Worm (Caenorhabditis elegans) whole organism, mixed stage, embryonic: Measurements from ENCODE around the gene smf-2.

Experiments used
- M03D4.4 ChIP-seq: sonication (generic microtip); optimal IDR thresholded peaks from 2 replicates; lab custom pipeline; 2017; ENCODE audit warnings: mild to moderate bottlenecking, missing genetic modification characterization, missing compliant biosample characterization
- bed-3 ChIP-seq: fragments of 200-800 bp; sonication (Bioruptor generic); optimal IDR thresholded peaks from 3 replicates; lab custom pipeline; 2018; ENCODE audit warnings: mild to moderate bottlenecking, missing genetic modification characterization, moderate library complexity, missing compliant biosample characterization
- blmp-1 ChIP-seq: fragments of 150-350 bp; optimal IDR thresholded peaks from 2 replicates; lab custom pipeline; 2014; ENCODE audit warnings: missing biosample characterization, missing genetic modification characterization
- ceh-39 ChIP-seq: fragments of 150-350 bp; optimal IDR thresholded peaks from 2 replicates; lab custom pipeline; 2014; ENCODE audit warnings: missing biosample characterization, missing genetic modification characterization
- ceh-43 ChIP-seq: fragments of 200-800 bp; sonication (Bioruptor generic); optimal IDR thresholded peaks from 2 replicates; lab custom pipeline; 2018; ENCODE audit warnings: mild to moderate bottlenecking, missing genetic modification characterization, moderate library complexity, missing compliant biosample characterization
- ceh-83 ChIP-seq: fragments of 200-800 bp; sonication (Bioruptor generic); optimal IDR thresholded peaks from 2 replicates; lab custom pipeline; 2018; ENCODE audit warnings: mild to moderate bottlenecking, missing genetic modification characterization, missing compliant biosample characterization
- ces-1 ChIP-seq: fragments of 150-350 bp; optimal IDR thresholded peaks from 2 replicates; lab custom pipeline; 2014; ENCODE audit warnings: missing biosample characterization, missing genetic modification reagents, missing genetic modification characterization
- cnd-1 ChIP-seq: fragments of 200-800 bp; sonication (Bioruptor generic); optimal IDR thresholded peaks from 2 replicates; lab custom pipeline; 2018; ENCODE audit warnings: mild to moderate bottlenecking, missing genetic modification characterization, missing compliant biosample characterization
- drap-1 ChIP-seq: fragments of 200-800 bp; sonication (Bioruptor generic); optimal IDR thresholded peaks from 3 replicates; lab custom pipeline; 2018; ENCODE audit warnings: mild to moderate bottlenecking, missing genetic modification characterization, missing compliant biosample characterization
- elt-1 ChIP-seq: sonication (generic microtip); optimal IDR thresholded peaks from 2 replicates; lab custom pipeline; 2017; ENCODE audit warnings: missing genetic modification characterization, mild to moderate bottlenecking, missing compliant biosample characterization, antibody characterized with exemption, moderate library complexity, borderline replicate concordance; ENCODE audit not compliant: insufficient read depth
- elt-3 ChIP-seq: fragments of 150-350 bp; optimal IDR thresholded peaks from 2 replicates; lab custom pipeline; 2014; ENCODE audit warnings: missing biosample characterization, missing genetic modification characterization
- flh-1 ChIP-seq: fragments of 200-800 bp; sonication (Bioruptor generic); optimal IDR thresholded peaks from 2 replicates; lab custom pipeline; 2018; ENCODE audit warnings: mild to moderate bottlenecking, missing genetic modification characterization, moderate library complexity, missing compliant biosample characterization
- ham-2 ChIP-seq: fragments of 200-800 bp; sonication (Bioruptor generic); optimal IDR thresholded peaks from 2 replicates; lab custom pipeline; 2018; ENCODE audit warnings: mild to moderate bottlenecking, missing genetic modification characterization, missing compliant biosample characterization
- hlh-1 ChIP-seq: fragments of 150-350 bp; optimal IDR thresholded peaks from 2 replicates; lab custom pipeline; 2014; ENCODE audit warnings: missing biosample characterization, missing genetic modification reagents, missing genetic modification characterization
- lin-13 ChIP-seq: fragments of 150-350 bp; optimal IDR thresholded peaks from 2 replicates; lab custom pipeline; 2014; ENCODE audit warnings: missing biosample characterization, missing genetic modification characterization
- lin-32 ChIP-seq: fragments of 200-800 bp; sonication (Bioruptor generic); optimal IDR thresholded peaks from 2 replicates; lab custom pipeline; 2018; ENCODE audit warnings: mild to moderate bottlenecking, missing genetic modification characterization, missing compliant biosample characterization
- lsy-2 ChIP-seq: fragments of 150-350 bp; optimal IDR thresholded peaks from 2 replicates; lab custom pipeline; 2014; ENCODE audit warnings: missing biosample characterization, missing genetic modification characterization
- mab-5 ChIP-seq: fragments of 150-350 bp; optimal IDR thresholded peaks from 2 replicates; lab custom pipeline; 2014; ENCODE audit warnings: missing biosample characterization, missing genetic modification characterization
- mep-1 ChIP-seq: fragments of 150-350 bp; optimal IDR thresholded peaks from 2 replicates; lab custom pipeline; 2017; ENCODE audit warnings: missing biosample characterization, missing genetic modification reagents, missing genetic modification characterization, inconsistent platforms
- mls-2 ChIP-seq: sonication (generic microtip); optimal IDR thresholded peaks from 2 replicates; lab custom pipeline; 2016; ENCODE audit warnings: mild to moderate bottlenecking, missing genetic modification characterization, moderate library complexity, missing compliant biosample characterization
- nhr-12 ChIP-seq: fragments of 150-350 bp; optimal IDR thresholded peaks from 2 replicates; lab custom pipeline; 2014; ENCODE audit warnings: missing biosample characterization, missing genetic modification characterization
- nhr-2 ChIP-seq: fragments of 150-350 bp; optimal IDR thresholded peaks from 2 replicates; lab custom pipeline; 2014; ENCODE audit warnings: missing biosample characterization, missing genetic modification characterization
- nhr-237 ChIP-seq: fragments of 150-350 bp; optimal IDR thresholded peaks from 2 replicates; lab custom pipeline; 2014; ENCODE audit warnings: missing biosample characterization, missing genetic modification characterization
- nhr-28 ChIP-seq: fragments of 150-350 bp; optimal IDR thresholded peaks from 2 replicates; lab custom pipeline; 2014; ENCODE audit warnings: missing biosample characterization, missing genetic modification characterization
- nhr-76 ChIP-seq: sonication (generic microtip); optimal IDR thresholded peaks from 2 replicates; lab custom pipeline; 2017; ENCODE audit warnings: missing biosample characterization, missing genetic modification characterization
- pha-4 ChIP-seq: fragments of 150-350 bp; optimal IDR thresholded peaks from 2 replicates; lab custom pipeline; 2018; ENCODE audit warnings: missing biosample characterization, missing genetic modification reagents, missing genetic modification characterization
- sem-2 ChIP-seq: fragments of 200-800 bp; sonication (Bioruptor generic); optimal IDR thresholded peaks from 2 replicates; lab custom pipeline; 2018; ENCODE audit warnings: mild to moderate bottlenecking, missing genetic modification characterization, missing compliant biosample characterization
- snpc-4 ChIP-seq: fragments of 150-350 bp; optimal IDR thresholded peaks from 2 replicates; lab custom pipeline; 2014; ENCODE audit warnings: missing biosample characterization, missing genetic modification characterization
- sptf-1 ChIP-seq: sonication (generic microtip); optimal IDR thresholded peaks from 2 replicates; lab custom pipeline; 2017; ENCODE audit warnings: mild to moderate bottlenecking, missing genetic modification characterization, moderate library complexity, missing compliant biosample characterization
- tbx-8 ChIP-seq: fragments of 200-800 bp; sonication (Bioruptor generic); optimal IDR thresholded peaks from 2 replicates; lab custom pipeline; 2018; ENCODE audit warnings: mild to moderate bottlenecking, missing genetic modification characterization, moderate library complexity, missing compliant biosample characterization
- unc-120 ChIP-seq: sonication (generic microtip); optimal IDR thresholded peaks from 2 replicates; lab custom pipeline; 2017; ENCODE audit warnings: missing genetic modification characterization, missing compliant biosample characterization; ENCODE audit not compliant: poor library complexity, severe bottlenecking
- unc-39 ChIP-seq: fragments of 150-350 bp; optimal IDR thresholded peaks from 2 replicates; lab custom pipeline; 2014; ENCODE audit warnings: missing biosample characterization, missing genetic modification characterization
- unc-62 ChIP-seq: fragments of 150-350 bp; optimal IDR thresholded peaks from 2 replicates; lab custom pipeline; 2014; ENCODE audit warnings: missing biosample characterization, missing genetic modification reagents, missing genetic modification characterization
- zip-8 ChIP-seq: fragments of 150-350 bp; optimal IDR thresholded peaks from 2 replicates; lab custom pipeline; 2014; ENCODE audit warnings: missing biosample characterization, missing genetic modification characterization
- ztf-11 ChIP-seq: fragments of 150-350 bp; optimal IDR thresholded peaks from 2 replicates; lab custom pipeline; 2014; ENCODE audit warnings: missing biosample characterization, missing genetic modification characterization

smf-2 gene

DNA sequence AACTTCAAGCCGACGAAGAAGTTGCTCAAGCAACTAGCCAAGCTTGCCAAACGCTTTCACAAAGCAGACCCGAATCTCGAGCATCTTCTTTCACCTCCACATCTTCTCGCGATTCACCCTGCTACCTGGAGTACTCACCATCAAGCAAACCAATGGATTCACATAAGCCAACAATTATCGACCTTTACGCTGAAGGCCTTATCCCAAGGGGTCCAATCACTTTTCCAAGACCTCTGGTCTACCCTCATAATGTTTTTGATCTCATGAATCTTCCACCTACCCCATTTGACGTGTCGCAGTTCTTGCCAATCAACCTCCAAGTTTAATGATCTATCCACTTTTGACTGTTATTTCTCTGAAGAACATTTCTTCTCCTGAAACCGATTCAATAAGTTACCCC lies 24.8 kb upstream of the smf-2 start:
- TF ChIP-seq tbx-8 (GFP tag; lab: Kevin White, UChicago) (no peak), mls-2 (no peak), cnd-1 (no peak), ceh-39 (tag; lab: Kevin White, UChicago) (no peak), blmp-1 (tag; lab: Kevin White, UChicago) (no peak), pha-4 (no peak), elt-1 (tag; lab: Kevin White, UChicago) (no peak), ztf-11 (no peak), elt-3 (tag; lab: Kevin White, UChicago) (no peak), nhr-76 (tag; lab: Kevin White, UChicago) (no peak), lin-32 (no peak), snpc-4 (tag; lab: Kevin White, UChicago) (no peak), unc-39 (tag; lab: Kevin White, UChicago) (no peak), unc-62 (GFP tag; lab: Kevin White, UChicago) (no peak), ces-1 (GFP tag; lab: Kevin White, UChicago) (no peak), mep-1 (tag; lab: Kevin White, UChicago) (no peak), nhr-2 (tag; lab: Kevin White, UChicago) (no peak), ceh-43 (GFP tag; lab: Kevin White, UChicago) (no peak)

DNA sequence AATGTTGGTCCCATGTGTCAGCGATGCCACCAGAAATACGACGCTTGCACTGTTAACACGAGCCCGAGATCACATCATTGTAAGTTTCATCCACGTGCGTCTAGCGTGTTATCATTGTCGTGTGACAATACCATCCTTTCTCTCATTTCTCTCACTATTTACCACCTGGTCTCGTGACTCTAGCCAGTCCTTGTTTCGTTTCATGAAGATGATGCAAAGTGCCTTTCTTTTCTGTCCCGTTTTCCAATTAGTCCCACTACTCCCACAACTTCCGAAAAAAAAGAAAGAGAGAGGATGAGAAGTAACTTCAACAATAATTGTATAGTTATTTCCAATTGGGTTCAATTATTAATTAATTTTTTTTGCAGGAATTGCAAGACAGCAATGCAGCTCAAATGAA lies 24.4 kb upstream of the smf-2 start:
- TF ChIP-seq elt-3 (tag; lab: Kevin White, UChicago): no peak
- peak; percentile 5 for TF ChIP-seq unc-120

DNA sequence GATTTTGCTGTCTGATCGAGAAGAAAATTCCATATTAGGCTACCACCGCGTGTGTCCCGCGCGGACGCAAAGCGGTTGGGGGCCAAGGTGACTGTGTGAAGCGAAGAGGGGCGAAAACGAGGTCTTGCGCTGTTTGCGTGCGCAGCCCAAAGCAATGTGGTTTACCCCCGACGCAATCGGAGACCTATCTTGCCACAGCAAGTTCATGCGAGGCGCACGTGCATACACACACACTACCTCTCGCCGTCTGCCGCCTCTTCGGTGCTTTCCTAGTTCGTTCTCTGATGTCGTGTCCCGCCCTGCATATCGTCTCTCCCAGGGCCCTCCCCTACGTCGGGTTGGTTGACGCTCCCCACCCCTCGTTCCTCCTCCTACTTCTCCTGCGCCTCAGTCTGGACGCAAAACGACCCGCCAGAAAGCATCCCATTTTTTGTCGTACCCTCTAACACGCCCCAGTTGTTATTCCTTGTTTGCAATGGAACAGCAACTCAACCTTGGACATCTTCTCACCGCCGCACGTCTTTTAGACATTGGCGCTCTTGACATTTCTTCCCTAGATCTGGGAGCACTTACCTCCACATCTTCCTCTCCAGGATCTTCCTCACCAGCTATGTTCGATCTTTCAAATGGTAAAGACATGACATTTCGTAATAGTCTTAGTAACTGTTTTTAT lies 23.7 kb upstream of the smf-2 start, which contains the start of gene mdl-1:
mdl-1 (plus strand) TSS at position 341 of the 673 bp plus-strand sequence.
- TF ChIP-seq mls-2: peak; percentile 82
- TF ChIP-seq nhr-237 (tag; lab: Kevin White, UChicago): peak; percentile 64
- TF ChIP-seq unc-62 (GFP tag; lab: Kevin White, UChicago): peak; percentile 51
- peak; percentile 67 for TF ChIP-seq ceh-83 (GFP tag; lab: Kevin White, UChicago)
- peak; percentile 38 for TF ChIP-seq zip-8 (tag; lab: Kevin White, UChicago)
- no peak for TF ChIP-seq cnd-1
- no peak for TF ChIP-seq sem-2
- TF ChIP-seq flh-1 (GFP tag; lab: Kevin White, UChicago): no peak
- peak; percentile 51 for TF ChIP-seq lsy-2 (tag; lab: Kevin White, UChicago)
- no peak for TF ChIP-seq snpc-4 (tag; lab: Kevin White, UChicago)
- TF ChIP-seq nhr-76 (tag; lab: Kevin White, UChicago): peak; percentile 61
- TF ChIP-seq mep-1 (tag; lab: Kevin White, UChicago): peak; percentile 35
- TF ChIP-seq bed-3 (GFP tag; lab: Kevin White, UChicago): peak; percentile 46
- peak; percentile 65 for TF ChIP-seq elt-3 (tag; lab: Kevin White, UChicago)
- no peak for TF ChIP-seq lin-32
- TF ChIP-seq blmp-1 (tag; lab: Kevin White, UChicago): peak; percentile 11
- no peak for TF ChIP-seq nhr-28 (tag; lab: Kevin White, UChicago)
- TF ChIP-seq elt-1 (tag; lab: Kevin White, UChicago): peak; percentile 81
- peak; percentile 65 for TF ChIP-seq tbx-8 (GFP tag; lab: Kevin White, UChicago)
- no peak for TF ChIP-seq nhr-12 (tag; lab: Kevin White, UChicago)
- TF ChIP-seq ham-2 (GFP tag; lab: Kevin White, UChicago): peak; percentile 100
- TF ChIP-seq mab-5 (tag; lab: Kevin White, UChicago): no peak
- peak; percentile 81 for TF ChIP-seq unc-39 (tag; lab: Kevin White, UChicago)
- peak; percentile 23 for TF ChIP-seq hlh-1 (tag; lab: Kevin White, UChicago)
- peak; percentile 39 for TF ChIP-seq ces-1 (GFP tag; lab: Kevin White, UChicago)
- TF ChIP-seq sptf-1: peak; percentile 89
- peak; percentile 60 for TF ChIP-seq ceh-43 (GFP tag; lab: Kevin White, UChicago)
- peak; percentile 48 for TF ChIP-seq nhr-2 (tag; lab: Kevin White, UChicago)
- TF ChIP-seq lin-13 (tag; lab: Kevin White, UChicago): peak; percentile 72
- peak; percentile 76 for TF ChIP-seq drap-1 (GFP tag; lab: Kevin White, UChicago)
- peak; percentile 98 for TF ChIP-seq pha-4
- peak; percentile 76 for TF ChIP-seq ztf-11
- TF ChIP-seq unc-120: peak; percentile 80
- peak; percentile 56 for TF ChIP-seq M03D4.4 (tag; lab: Kevin White, UChicago)
- TF ChIP-seq ceh-39 (tag; lab: Kevin White, UChicago): no peak
